Fruit fly (Drosophila melanogaster) whole organism, embryonic: ENCODE results near the gene Drs.
A peak's percentile ranks its signal among the peaks of the same experiment; 100 is the strongest.

ENCODE experiments used
- CG10274 ChIP-seq: fragments of 200-800 bp; sonication (Bioruptor generic); optimal IDR thresholded peaks from 3 replicates; lab custom pipeline; 2017; ENCODE audit warnings: missing biosample characterization, mild to moderate bottlenecking, missing genetic modification characterization
- CG10565 ChIP-seq: fragments of 200-800 bp; sonication (Bioruptor generic); optimal IDR thresholded peaks from 3 replicates; lab custom pipeline; 2016; ENCODE audit warnings: missing biosample characterization, mild to moderate bottlenecking, missing genetic modification characterization
- CG11398 ChIP-seq: fragments of 200-800 bp; sonication (Bioruptor generic); optimal IDR thresholded peaks from 2 replicates; lab custom pipeline; 2016; ENCODE audit warnings: missing biosample characterization, missing genetic modification characterization
- CG12219 ChIP-seq: fragments of 200-800 bp; sonication (Bioruptor generic); optimal IDR thresholded peaks from 3 replicates; lab custom pipeline; 2018; ENCODE audit warnings: missing biosample characterization, mild to moderate bottlenecking, missing genetic modification characterization
- CG12744 ChIP-seq: fragments of 200-800 bp; sonication (Bioruptor generic); optimal IDR thresholded peaks from 2 replicates; lab custom pipeline; 2016; ENCODE audit warnings: missing biosample characterization, missing genetic modification characterization
- CG12769 ChIP-seq: fragments of 200-800 bp; sonication (Bioruptor generic); optimal IDR thresholded peaks from 2 replicates; lab custom pipeline; 2019; ENCODE audit warnings: missing biosample characterization, mild to moderate bottlenecking, missing genetic modification characterization, moderate library complexity
- CG15269 ChIP-seq: fragments of 200-800 bp; sonication (Bioruptor generic); optimal IDR thresholded peaks from 2 replicates; lab custom pipeline; 2018; ENCODE audit warnings: missing biosample characterization, mild to moderate bottlenecking, missing genetic modification characterization, moderate library complexity
- CG17359 ChIP-seq: fragments of 200-800 bp; sonication (Bioruptor generic); optimal IDR thresholded peaks from 3 replicates; lab custom pipeline; 2018; ENCODE audit warnings: missing biosample characterization, mild to moderate bottlenecking, missing genetic modification characterization, moderate library complexity
- CG1792 ChIP-seq: fragments of 200-800 bp; sonication (Bioruptor generic); optimal IDR thresholded peaks from 2 replicates; lab custom pipeline; 2016; ENCODE audit warnings: missing biosample characterization, missing genetic modification characterization
- CG32532 ChIP-seq: fragments of 200-800 bp; sonication (Bioruptor generic); IDR thresholded peaks from 2 replicates; pipeline ENCODE4 v1.3.6; 2022; ENCODE audit warnings: missing biosample characterization, missing genetic modification characterization
- CG4730 ChIP-seq: fragments of 200-800 bp; sonication (Bioruptor generic); IDR thresholded peaks from 2 replicates; pipeline ENCODE4 v1.3.6; 2022; ENCODE audit warnings: missing biosample characterization, missing genetic modification characterization
- CG7987 ChIP-seq: fragments of 200-800 bp; sonication (Bioruptor generic); optimal IDR thresholded peaks from 2 replicates; lab custom pipeline; 2018; ENCODE audit warnings: missing biosample characterization, mild to moderate bottlenecking, missing genetic modification characterization, moderate library complexity
- CG8281 ChIP-seq: fragments of 200-800 bp; sonication (Bioruptor generic); optimal IDR thresholded peaks from 2 replicates; lab custom pipeline; 2018; ENCODE audit warnings: missing biosample characterization, mild to moderate bottlenecking, missing genetic modification characterization, moderate library complexity
- CG8359 ChIP-seq: fragments of 200-800 bp; sonication (Bioruptor generic); optimal IDR thresholded peaks from 2 replicates; lab custom pipeline; 2017; ENCODE audit warnings: missing biosample characterization, mild to moderate bottlenecking, missing genetic modification characterization, borderline replicate concordance
- CG9437 ChIP-seq: fragments of 200-800 bp; sonication (Bioruptor generic); optimal IDR thresholded peaks from 2 replicates; lab custom pipeline; 2018; ENCODE audit warnings: missing biosample characterization, mild to moderate bottlenecking, missing genetic modification characterization
- Dp ChIP-seq: fragments of 200-800 bp; sonication (Bioruptor generic); optimal IDR thresholded peaks from 2 replicates; lab custom pipeline; 2018; ENCODE audit warnings: missing biosample characterization, mild to moderate bottlenecking, missing genetic modification characterization, moderate library complexity
- Dref ChIP-seq: fragments of 200-800 bp; sonication (Bioruptor generic); IDR thresholded peaks from 2 replicates; pipeline ENCODE4 v1.3.6; 2022; ENCODE audit warnings: missing biosample characterization, missing genetic modification characterization
- Hey ChIP-seq: fragments of 200-800 bp; sonication (Bioruptor generic); optimal IDR thresholded peaks from 3 replicates; lab custom pipeline; 2018; ENCODE audit warnings: missing biosample characterization, mild to moderate bottlenecking, missing genetic modification characterization
- Hr3 ChIP-seq: fragments of 200-800 bp; sonication (Bioruptor generic); optimal IDR thresholded peaks from 3 replicates; lab custom pipeline; 2016; ENCODE audit warnings: missing biosample characterization, missing genetic modification characterization
- Hr78 ChIP-seq, 2 experiments: fragments of 200-800 bp in 1 of 2; fragments of >200 bp in 1 of 2; sonication (Bioruptor generic) in 1 of 2; optimal IDR thresholded peaks; 2 replicates each; lab custom pipeline; 2017 to 2019; ENCODE audit warnings: missing biosample characterization in 2 of 2, missing genetic modification characterization in 2 of 2, mild to moderate bottlenecking in 1 of 2, moderate library complexity in 1 of 2
- NC2α ChIP-seq: fragments of 200-800 bp; sonication (Bioruptor generic); optimal IDR thresholded peaks from 2 replicates; lab custom pipeline; 2016; ENCODE audit warnings: missing biosample characterization, missing genetic modification characterization
- Neu2 ChIP-seq: fragments of 200-800 bp; sonication (Bioruptor generic); optimal IDR thresholded peaks from 3 replicates; lab custom pipeline; 2016; ENCODE audit warnings: missing biosample characterization, missing genetic modification characterization, borderline replicate concordance
- PHDP ChIP-seq: fragments of 200-800 bp; sonication (Bioruptor generic); optimal IDR thresholded peaks from 3 replicates; lab custom pipeline; 2018; ENCODE audit warnings: missing biosample characterization, mild to moderate bottlenecking, missing genetic modification characterization, moderate library complexity
- Side ChIP-seq: fragments of 200-800 bp; sonication (Bioruptor generic); optimal IDR thresholded peaks from 2 replicates; lab custom pipeline; 2016; ENCODE audit warnings: missing biosample characterization, missing genetic modification characterization
- Stat92E ChIP-seq, 3 experiments: fragments of >200 bp in 2 of 3; fragments of 200-800 bp in 1 of 3; sonication (Bioruptor generic) in 1 of 3; optimal IDR thresholded peaks; 2 replicates each; lab custom pipeline; 2017 to 2019; ENCODE audit warnings: missing biosample characterization in 3 of 3, missing genetic modification characterization in 3 of 3, mild to moderate bottlenecking in 1 of 3, moderate library complexity in 1 of 3
- Xbp1 ChIP-seq: fragments of 200-800 bp; sonication (Bioruptor generic); optimal IDR thresholded peaks from 3 replicates; lab custom pipeline; 2016; ENCODE audit warnings: missing biosample characterization, mild to moderate bottlenecking, missing genetic modification characterization
- ap ChIP-seq: fragments of 200-800 bp; sonication (Bioruptor generic); IDR thresholded peaks from 2 replicates; pipeline ENCODE4 v1.3.6; 2022; ENCODE audit warnings: missing biosample characterization, missing genetic modification characterization
- bab2 ChIP-seq: fragments of 200-800 bp; sonication (Bioruptor generic); optimal IDR thresholded peaks from 2 replicates; lab custom pipeline; 2016; ENCODE audit warnings: missing biosample characterization, missing genetic modification characterization
- bigmax ChIP-seq: fragments of 200-800 bp; sonication (Bioruptor generic); optimal IDR thresholded peaks from 2 replicates; lab custom pipeline; 2018; ENCODE audit warnings: missing biosample characterization, mild to moderate bottlenecking, missing genetic modification characterization
- cad ChIP-seq: fragments of >200 bp; optimal IDR thresholded peaks from 2 replicates; lab custom pipeline; 2017; ENCODE audit warnings: missing biosample characterization, missing genetic modification characterization
- cg ChIP-seq: fragments of 200-800 bp; sonication (Bioruptor generic); optimal IDR thresholded peaks from 3 replicates; lab custom pipeline; 2019; ENCODE audit warnings: missing biosample characterization, mild to moderate bottlenecking, missing genetic modification characterization, moderate library complexity
- dm ChIP-seq: fragments of 200-800 bp; sonication (Bioruptor generic); optimal IDR thresholded peaks from 3 replicates; lab custom pipeline; 2016; ENCODE audit warnings: missing biosample characterization, missing genetic modification characterization
- dmrt99B ChIP-seq: fragments of 200-800 bp; sonication (Bioruptor generic); optimal IDR thresholded peaks from 2 replicates; lab custom pipeline; 2018; ENCODE audit warnings: missing biosample characterization, mild to moderate bottlenecking, missing genetic modification characterization, moderate library complexity
- fd3F ChIP-seq: fragments of 200-800 bp; sonication (Bioruptor generic); optimal IDR thresholded peaks from 2 replicates; lab custom pipeline; 2018; ENCODE audit warnings: missing biosample characterization, mild to moderate bottlenecking, missing genetic modification characterization, moderate library complexity
- fd96Cb ChIP-seq: fragments of 200-800 bp; sonication (Bioruptor generic); optimal IDR thresholded peaks from 2 replicates; lab custom pipeline; 2018; ENCODE audit warnings: missing biosample characterization, mild to moderate bottlenecking, missing genetic modification characterization, moderate library complexity
- ftz-f1 ChIP-seq: fragments of 200-800 bp; sonication (Bioruptor generic); optimal IDR thresholded peaks from 2 replicates; lab custom pipeline; 2016; ENCODE audit warnings: missing biosample characterization, missing genetic modification characterization
- gfzf ChIP-seq: fragments of 200-800 bp; sonication (Bioruptor generic); optimal IDR thresholded peaks from 2 replicates; lab custom pipeline; 2016; ENCODE audit warnings: missing biosample characterization, mild to moderate bottlenecking, missing genetic modification characterization, moderate library complexity
- gsb-n ChIP-seq: fragments of 200-800 bp; sonication (Bioruptor generic); optimal IDR thresholded peaks from 3 replicates; lab custom pipeline; 2018; ENCODE audit warnings: missing biosample characterization, mild to moderate bottlenecking, missing genetic modification characterization
- gt ChIP-seq: fragments of 200-800 bp; sonication (Bioruptor generic); IDR thresholded peaks from 2 replicates; pipeline ENCODE4 v1.3.6; 2022; ENCODE audit warnings: missing biosample characterization, missing genetic modification characterization
- ind ChIP-seq: fragments of 200-800 bp; sonication (Bioruptor generic); optimal IDR thresholded peaks from 3 replicates; lab custom pipeline; 2016; ENCODE audit warnings: missing biosample characterization, missing genetic modification characterization
- mam ChIP-seq: fragments of 200-800 bp; sonication (Bioruptor generic); optimal IDR thresholded peaks from 3 replicates; lab custom pipeline; 2016; ENCODE audit warnings: missing biosample characterization, missing genetic modification characterization
- nmo ChIP-seq: fragments of 200-800 bp; sonication (Bioruptor generic); optimal IDR thresholded peaks from 2 replicates; lab custom pipeline; 2018; ENCODE audit warnings: missing biosample characterization, mild to moderate bottlenecking, missing genetic modification characterization, moderate library complexity
- onecut ChIP-seq: fragments of 200-800 bp; sonication (Bioruptor generic); IDR thresholded peaks from 2 replicates; pipeline ENCODE4 v1.3.6; 2022; ENCODE audit warnings: missing biosample characterization, missing genetic modification characterization
- so ChIP-seq: fragments of 200-800 bp; sonication (Bioruptor generic); IDR thresholded peaks from 3 replicates; pipeline ENCODE4 v1.3.6; 2022; ENCODE audit warnings: missing biosample characterization, missing genetic modification characterization
- tll ChIP-seq, 2 experiments: fragments of 200-800 bp in 1 of 2; fragments of >200 bp in 1 of 2; sonication (Bioruptor generic) in 1 of 2; optimal IDR thresholded peaks; 2 replicates each; lab custom pipeline; 2017 to 2019; ENCODE audit warnings: missing biosample characterization in 2 of 2, missing genetic modification characterization in 2 of 2, mild to moderate bottlenecking in 1 of 2, moderate library complexity in 1 of 2
- tx ChIP-seq: fragments of 200-800 bp; sonication (Bioruptor generic); optimal IDR thresholded peaks from 2 replicates; lab custom pipeline; 2016; ENCODE audit warnings: missing biosample characterization, missing genetic modification characterization
- unc-4 ChIP-seq: fragments of 200-800 bp; sonication (Bioruptor generic); IDR thresholded peaks from 2 replicates; pipeline ENCODE4 v1.3.6; 2022; ENCODE audit warnings: missing biosample characterization, missing genetic modification characterization; ENCODE audit not compliant: partially characterized antibody
- wek ChIP-seq: fragments of 200-800 bp; sonication (Bioruptor generic); optimal IDR thresholded peaks from 3 replicates; lab custom pipeline; 2018; ENCODE audit warnings: missing biosample characterization, mild to moderate bottlenecking, missing genetic modification characterization, moderate library complexity
- yki ChIP-seq: fragments of >200 bp; optimal IDR thresholded peaks from 3 replicates; lab custom pipeline; 2018
- zen ChIP-seq: fragments of 200-800 bp; sonication (Bioruptor generic); optimal IDR thresholded peaks from 3 replicates; lab custom pipeline; 2018; ENCODE audit warnings: missing biosample characterization, mild to moderate bottlenecking, missing genetic modification characterization, moderate library complexity

The Drs gene

DNA sequence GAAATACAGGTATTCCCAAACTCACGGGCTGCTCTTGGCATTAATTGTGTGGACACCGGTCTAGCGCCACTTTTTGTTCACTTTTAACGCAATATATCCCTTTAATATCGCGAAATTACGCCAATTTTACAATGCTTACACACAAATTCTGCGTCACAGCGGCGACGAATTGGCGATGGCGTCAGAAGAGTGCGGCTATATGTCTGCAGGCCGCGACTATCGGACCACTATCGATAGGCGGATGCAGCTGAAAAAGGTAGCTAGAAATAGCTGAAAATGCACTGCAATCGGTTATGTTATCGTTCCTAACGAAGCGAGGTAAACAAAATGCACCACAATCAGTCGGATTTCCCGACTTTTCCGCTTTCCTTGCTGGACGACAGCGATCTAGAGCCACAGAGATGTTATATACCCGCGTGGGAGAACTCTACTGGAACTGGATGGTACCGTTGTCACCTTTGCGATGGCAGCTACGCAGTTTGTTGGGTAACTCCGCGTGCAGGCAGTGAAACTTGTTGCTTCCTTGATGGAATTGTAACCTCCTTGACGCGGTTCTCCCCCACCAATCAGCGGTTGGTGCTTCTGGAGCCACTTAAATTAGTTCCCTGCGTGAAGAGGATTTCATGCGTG, 4.8 kb downstream of the Drs start, which contains the start of the genes Ythdc1 and CG12010 (continued):
- TF ChIP-seq Xbp1 (GFP tag; lab: Kevin White, UChicago) (no peak), ftz-f1 (GFP tag; lab: Kevin White, UChicago) (peak; percentile 23), ind (GFP tag; lab: Kevin White, UChicago) (no peak), dm (peak; percentile 72), CG8281 (tag; lab: Kevin White, UChicago) (no peak), fd3F (GFP tag; lab: Kevin White, UChicago) (no peak), tx (no peak), bigmax (GFP tag; lab: Kevin White, UChicago) (no peak), Stat92E (GFP tag; optimal IDR thresholded peaks at IDR 0.05; lab: Kevin White, UChicago) (peak in 1 of 3 experiments; percentile 45), gt (GFP tag; lab: Robert Waterston, UW) (no peak), dmrt99B (tag; lab: Kevin White, UChicago) (no peak), Hr3 (GFP tag; lab: Kevin White, UChicago) (no peak), CG17359 (no peak), CG11398 (GFP tag; lab: Kevin White, UChicago) (no peak), CG10274 (GFP tag; lab: Kevin White, UChicago) (no peak), CG7987 (peak; percentile 47), gfzf (GFP tag; lab: Kevin White, UChicago) (peak; percentile 21), Neu2 (GFP tag; lab: Kevin White, UChicago) (peak; percentile 76), gsb-n (no peak), zen (tag; lab: Kevin White, UChicago) (peak; percentile 2), wek (GFP tag; lab: Kevin White, UChicago) (peak; percentile 4), nmo (GFP tag; lab: Kevin White, UChicago) (peak; percentile 60), Side (GFP tag; lab: Kevin White, UChicago) (no peak), CG10565 (GFP tag; lab: Kevin White, UChicago) (no peak), Hey (tag; lab: Kevin White, UChicago) (no peak), CG15269 (tag; lab: Kevin White, UChicago) (no peak), tll (GFP tag; optimal IDR thresholded peaks at IDR 0.05; lab: Kevin White, UChicago) (no peak), CG12219 (GFP tag; lab: Kevin White, UChicago) (no peak), ap (GFP tag; lab: Robert Waterston, UW) (no peak), unc-4 (GFP tag; lab: Robert Waterston, UW) (peak; percentile 85), CG32532 (GFP tag; lab: Robert Waterston, UW) (peak; percentile 43; the same call in 1 of the 2 replicates), Dp (GFP tag; lab: Kevin White, UChicago) (peak; percentile 58), cg (peak; percentile 86), NC2α (GFP tag; lab: Kevin White, UChicago) (no peak), Dref (GFP tag; lab: Robert Waterston, UW) (peak; percentile 96), so (GFP tag; lab: Robert Waterston, UW) (no peak), mam (GFP tag; lab: Kevin White, UChicago) (no peak), CG4730 (GFP tag; lab: Robert Waterston, UW) (no peak), Hr78 (GFP tag; optimal IDR thresholded peaks at IDR 0.05; lab: Kevin White, UChicago) (no peak), bab2 (GFP tag; lab: Kevin White, UChicago) (no peak), CG12769 (tag; lab: Kevin White, UChicago) (no peak), CG12744 (GFP tag; lab: Kevin White, UChicago) (no peak), CG1792 (GFP tag; lab: Kevin White, UChicago) (no peak), cad (no peak), CG8359 (no peak), CG9437 (GFP tag; lab: Kevin White, UChicago) (no peak), yki (no peak), fd96Cb (tag; lab: Kevin White, UChicago) (no peak), PHDP (tag; lab: Kevin White, UChicago) (no peak), onecut (GFP tag; lab: Robert Waterston, UW) (peak; percentile 74)
